Worm (Caenorhabditis elegans): ENCODE data around the gene fbxa-80.
A peak's percentile ranks its signal among the peaks of the same experiment; 100 is the strongest.

fbxa-80 gene

ce11 chrIII:1331894-1332293 is 16.9 kb upstream of the fbxa-80 start, which contains the start of gene Y82E9BL.19:
Gene Y82E9BL.19, plus strand, starts transcription at chrIII:1332016.
- TF ChIP-seq nhr-80 (tag; optimal IDR thresholded peaks at IDR 0.05), result peak; percentile 59
- TF ChIP-seq pbrm-1 (GFP tag; IDR thresholded peaks at IDR 0.05), result 0 out of 2 replicates have a peak, but pooled peaks have one; percentile 8
- TF ChIP-seq C17E4.6 (GFP tag; IDR thresholded peaks at IDR 0.05), result no peak

ce11 chrIII:1326490-1326889 is 11.5 kb upstream of the fbxa-80 start, which contains the start of gene Y82E9BL.18:
Gene Y82E9BL.18, plus strand, starts transcription at chrIII:1326790.
- no peak for TF ChIP-seq F10E7.11 (tag; optimal IDR thresholded peaks at IDR 0.05)
- no peak for TF ChIP-seq hlh-12 (tag; optimal IDR thresholded peaks at IDR 0.05)
- TF ChIP-seq F55B11.4 (tag; optimal IDR thresholded peaks at IDR 0.05; ENCODE audit: borderline replicate concordance, insufficient read depth), result no peak
- TF ChIP-seq F49E8.2 (tag; optimal IDR thresholded peaks at IDR 0.05; ENCODE audit: insufficient read depth), result no peak
- no peak for TF ChIP-seq aptf-2 (GFP tag; conservative IDR thresholded peaks at IDR 0.05)
- no peak for TF ChIP-seq ceh-27 (GFP tag; optimal IDR thresholded peaks at IDR 0.05)
- TF ChIP-seq C17E4.6 (GFP tag; IDR thresholded peaks at IDR 0.05), result no peak
- no peak for TF ChIP-seq sdz-38 (tag; optimal IDR thresholded peaks at IDR 0.05)
- TF ChIP-seq repo-1 (tag; optimal IDR thresholded peaks at IDR 0.05), result no peak
- TF ChIP-seq ccch-3 (GFP tag; optimal IDR thresholded peaks at IDR 0.05), result no peak
- no peak for TF ChIP-seq dox-1 (GFP tag; IDR thresholded peaks at IDR 0.05)
- no peak for TF ChIP-seq F57C9.4 (tag; optimal IDR thresholded peaks at IDR 0.05)
- no peak for TF ChIP-seq him-1 (tag; optimal IDR thresholded peaks at IDR 0.05)
- no peak for TF ChIP-seq dpff-1 (tag; optimal IDR thresholded peaks at IDR 0.05)
- no peak for TF ChIP-seq snpc-1.1 (tag; optimal IDR thresholded peaks at IDR 0.05; ENCODE audit: insufficient read depth)

- TF ChIP-seq D2030.7 (GFP tag; IDR thresholded peaks at IDR 0.05), result no peak
- no peak for TF ChIP-seq akir-1 (GFP tag; optimal IDR thresholded peaks at IDR 0.05)
- TF ChIP-seq dox-1 (GFP tag; IDR thresholded peaks at IDR 0.05), result no peak
- no peak for TF ChIP-seq unc-62 (GFP tag; optimal IDR thresholded peaks at IDR 0.05)
- TF ChIP-seq ceh-40 (GFP tag; IDR thresholded peaks at IDR 0.05), result no peak
- no peak for TF ChIP-seq let-607 (tag; optimal IDR thresholded peaks at IDR 0.05)
- no peak for TF ChIP-seq somi-1 (GFP tag; optimal IDR thresholded peaks at IDR 0.05)
- TF ChIP-seq C17E4.6 (GFP tag; IDR thresholded peaks at IDR 0.05), result no peak
- TF ChIP-seq F33H1.4 (GFP tag; IDR thresholded peaks at IDR 0.05), result no peak
- no peak for TF ChIP-seq Y79H2A.3 (GFP tag; conservative IDR thresholded peaks at IDR 0.05)
Observed at ce11 chrIII:1324513-1324912, 9.5 kb upstream of the fbxa-80 start, which contains the start of gene fbxa-14. Gene fbxa-14, minus strand, starts transcription at chrIII:1324613.

ce11 chrIII:1323555-1323954 is 8.5 kb upstream of the fbxa-80 start:
- TF ChIP-seq mcd-1 (GFP tag; IDR thresholded peaks at IDR 0.05) (no peak), ceh-58 (GFP tag; IDR thresholded peaks at IDR 0.05) (no peak), hlh-12 (tag; optimal IDR thresholded peaks at IDR 0.05) (no peak), atf-7 (tag; optimal IDR thresholded peaks at IDR 0.05) (peak; percentile 35), cebp-1 (GFP tag; IDR thresholded peaks at IDR 0.05) (peak; percentile 21; the same call in 1 of the 2 replicates), cebp-1 (tag; optimal IDR thresholded peaks at IDR 0.05) (peak; percentile 32), sdz-38 (tag; optimal IDR thresholded peaks at IDR 0.05) (no peak), hmg-1.2 (GFP tag; IDR thresholded peaks at IDR 0.05) (no peak), dpff-1 (tag; optimal IDR thresholded peaks at IDR 0.05) (no peak), ets-4 (GFP tag; optimal IDR thresholded peaks at IDR 0.05) (peak; percentile 17), K11D2.4 (GFP tag; IDR thresholded peaks at IDR 0.05) (no peak), nhr-80 (tag; optimal IDR thresholded peaks at IDR 0.05) (peak; percentile 72)
